Fruit fly (Drosophila melanogaster) whole organism, prepupa: ENCODE data around the gene CG14280.

Experiments
- Blimp-1 ChIP-seq: fragments of 200-800 bp; sonication (Bioruptor generic); optimal IDR thresholded peaks from 3 replicates; lab custom pipeline; 2017; ENCODE audit warnings: missing biosample characterization, missing genetic modification characterization, mild to moderate bottlenecking, moderate library complexity, missing genetic modification reagents
- CG10631 ChIP-seq: fragments of 200-800 bp; sonication (Bioruptor generic); optimal IDR thresholded peaks from 2 replicates; lab custom pipeline; 2016; ENCODE audit warnings: missing biosample characterization, missing genetic modification characterization
- CG10669 ChIP-seq: fragments of 200-800 bp; sonication (Bioruptor generic); optimal IDR thresholded peaks from 3 replicates; lab custom pipeline; 2018; ENCODE audit warnings: missing biosample characterization, mild to moderate bottlenecking, missing genetic modification characterization, moderate library complexity
- CG15336 ChIP-seq: fragments of 200-800 bp; sonication (Bioruptor generic); IDR thresholded peaks from 2 replicates; pipeline ENCODE4 v1.3.6; 2022; ENCODE audit warnings: missing biosample characterization, missing genetic modification characterization
- CG1621 ChIP-seq: fragments of 200-800 bp; sonication (Bioruptor generic); optimal IDR thresholded peaks from 3 replicates; lab custom pipeline; 2018; ENCODE audit warnings: missing biosample characterization, mild to moderate bottlenecking, missing genetic modification characterization
- CG3032 ChIP-seq: fragments of 200-800 bp; optimal IDR thresholded peaks from 2 replicates; lab custom pipeline; 2019; ENCODE audit warnings: missing biosample characterization, mild to moderate bottlenecking, missing genetic modification characterization, moderate library complexity
- CG31627 ChIP-seq: fragments of 200-800 bp; sonication (Bioruptor generic); optimal IDR thresholded peaks from 3 replicates; lab custom pipeline; 2016; ENCODE audit warnings: missing biosample characterization, missing genetic modification characterization
- CG34406 ChIP-seq: fragments of 200-800 bp; sonication (Bioruptor generic); optimal IDR thresholded peaks from 3 replicates; lab custom pipeline; 2016; ENCODE audit warnings: missing biosample characterization, missing genetic modification characterization
- CG3919 ChIP-seq: fragments of 200-800 bp; sonication (Bioruptor generic); optimal IDR thresholded peaks from 3 replicates; lab custom pipeline; 2016; ENCODE audit warnings: missing biosample characterization, missing genetic modification characterization
- CG4318 ChIP-seq: fragments of 200-800 bp; sonication (Bioruptor generic); optimal IDR thresholded peaks from 3 replicates; lab custom pipeline; 2017; ENCODE audit warnings: missing biosample characterization, mild to moderate bottlenecking, missing genetic modification characterization
- CG6163 ChIP-seq: fragments of 200-800 bp; sonication (Bioruptor generic); IDR thresholded peaks from 3 replicates; pipeline ENCODE4 v1.3.6; 2022; ENCODE audit warnings: missing biosample characterization, missing genetic modification characterization
- CG6276 ChIP-seq: fragments of 200-800 bp; sonication (Bioruptor generic); optimal IDR thresholded peaks from 2 replicates; lab custom pipeline; 2017; ENCODE audit warnings: missing biosample characterization, mild to moderate bottlenecking, missing genetic modification characterization
- CG6792 ChIP-seq: fragments of 200-800 bp; sonication (Bioruptor generic); optimal IDR thresholded peaks from 3 replicates; lab custom pipeline; 2016; ENCODE audit warnings: missing biosample characterization, missing genetic modification characterization
- CG6808 ChIP-seq: fragments of 200-800 bp; sonication (Bioruptor generic); optimal IDR thresholded peaks from 3 replicates; lab custom pipeline; 2017; ENCODE audit warnings: missing biosample characterization, missing genetic modification characterization, mild to moderate bottlenecking, moderate library complexity, missing genetic modification reagents
- CG6854 ChIP-seq: fragments of 200-800 bp; sonication (Bioruptor generic); optimal IDR thresholded peaks from 2 replicates; lab custom pipeline; 2017; ENCODE audit warnings: missing biosample characterization, mild to moderate bottlenecking, missing genetic modification characterization
- CG7368 ChIP-seq: fragments of 200-800 bp; sonication (Bioruptor generic); optimal IDR thresholded peaks from 3 replicates; lab custom pipeline; 2016; ENCODE audit warnings: missing biosample characterization, missing genetic modification characterization
- CG8119 ChIP-seq: fragments of 200-800 bp; sonication (Bioruptor generic); IDR thresholded peaks from 3 replicates; pipeline ENCODE4 v1.3.6; 2022; ENCODE audit warnings: missing biosample characterization, missing genetic modification characterization
- CG8632 ChIP-seq: fragments of 200-800 bp; sonication (Bioruptor generic); optimal IDR thresholded peaks from 3 replicates; lab custom pipeline; 2016; ENCODE audit warnings: missing biosample characterization, missing genetic modification characterization
- Eip75B ChIP-seq: fragments of 200-800 bp; sonication (Bioruptor generic); optimal IDR thresholded peaks from 3 replicates; lab custom pipeline; 2016; ENCODE audit warnings: missing biosample characterization, missing genetic modification characterization
- Eip78C ChIP-seq: fragments of 200-800 bp; sonication (Bioruptor generic); peaks from one replicate; lab custom pipeline; 2016; ENCODE audit warnings: missing biosample characterization, missing genetic modification characterization
- Ets21C ChIP-seq: fragments of 200-800 bp; sonication (Bioruptor generic); optimal IDR thresholded peaks from 3 replicates; lab custom pipeline; 2016; ENCODE audit warnings: missing biosample characterization, missing genetic modification characterization
- Ets96B ChIP-seq: fragments of 200-800 bp; optimal IDR thresholded peaks from 2 replicates; lab custom pipeline; 2019; ENCODE audit warnings: missing biosample characterization, mild to moderate bottlenecking, missing genetic modification characterization, moderate library complexity
- Gug ChIP-seq: fragments of 200-800 bp; sonication (Bioruptor generic); IDR thresholded peaks from 2 replicates; pipeline ENCODE4 v1.3.6; 2022; ENCODE audit warnings: missing biosample characterization, missing genetic modification characterization
- Hr39 ChIP-seq: fragments of 200-800 bp; sonication (Bioruptor generic); optimal IDR thresholded peaks from 2 replicates; lab custom pipeline; 2016; ENCODE audit warnings: missing biosample characterization, missing genetic modification characterization
- Met ChIP-seq: fragments of 200-800 bp; sonication (Bioruptor generic); optimal IDR thresholded peaks from 3 replicates; lab custom pipeline; 2016; ENCODE audit warnings: missing biosample characterization, missing genetic modification characterization
- OdsH ChIP-seq: fragments of 200-800 bp; sonication (Bioruptor generic); optimal IDR thresholded peaks from 3 replicates; lab custom pipeline; 2016; ENCODE audit warnings: missing biosample characterization, missing genetic modification characterization
- Smox ChIP-seq: fragments of 200-800 bp; sonication (Bioruptor generic); optimal IDR thresholded peaks from 3 replicates; lab custom pipeline; 2016; ENCODE audit warnings: missing biosample characterization, missing genetic modification characterization
- Sox102F ChIP-seq: fragments of 200-800 bp; sonication (Bioruptor generic); optimal IDR thresholded peaks from 2 replicates; lab custom pipeline; 2016; ENCODE audit warnings: missing biosample characterization, mild to moderate bottlenecking, missing genetic modification characterization
- Sox14 ChIP-seq: fragments of 200-800 bp; sonication (Bioruptor generic); optimal IDR thresholded peaks from 3 replicates; lab custom pipeline; 2016; ENCODE audit warnings: missing biosample characterization, missing genetic modification characterization
- achi ChIP-seq: fragments of 200-800 bp; sonication (Bioruptor generic); optimal IDR thresholded peaks from 3 replicates; lab custom pipeline; 2016; ENCODE audit warnings: missing biosample characterization, missing genetic modification characterization
- acj6 ChIP-seq: fragments of 200-800 bp; sonication (Bioruptor generic); optimal IDR thresholded peaks from 3 replicates; lab custom pipeline; 2016; ENCODE audit warnings: missing biosample characterization, missing genetic modification characterization
- cyc ChIP-seq: fragments of 200-800 bp; sonication (Bioruptor generic); optimal IDR thresholded peaks from 3 replicates; lab custom pipeline; 2016; ENCODE audit warnings: missing biosample characterization, missing genetic modification characterization
- dsx ChIP-seq: fragments of 200-800 bp; optimal IDR thresholded peaks from 3 replicates; lab custom pipeline; 2019; ENCODE audit warnings: missing biosample characterization, mild to moderate bottlenecking, missing genetic modification characterization, moderate library complexity; ENCODE audit not compliant: poor library complexity, severe bottlenecking
- eg ChIP-seq: fragments of 200-800 bp; sonication (Bioruptor generic); IDR thresholded peaks from 3 replicates; pipeline ENCODE4 v1.3.6; 2022; ENCODE audit warnings: missing biosample characterization, missing genetic modification characterization
- esn ChIP-seq: fragments of 200-800 bp; sonication (Bioruptor generic); optimal IDR thresholded peaks from 2 replicates; lab custom pipeline; 2016; ENCODE audit warnings: missing biosample characterization, mild to moderate bottlenecking, missing genetic modification characterization, moderate library complexity
- fd59A ChIP-seq: fragments of 200-800 bp; sonication (Bioruptor generic); optimal IDR thresholded peaks from 2 replicates; lab custom pipeline; 2017; ENCODE audit warnings: missing biosample characterization, mild to moderate bottlenecking, missing genetic modification characterization, missing genetic modification reagents
- fd85E ChIP-seq: fragments of 200-800 bp; sonication (Bioruptor generic); optimal IDR thresholded peaks from 3 replicates; lab custom pipeline; 2016; ENCODE audit warnings: missing biosample characterization, missing genetic modification characterization
- fkh ChIP-seq: fragments of 200-800 bp; sonication (Bioruptor generic); optimal IDR thresholded peaks from 3 replicates; lab custom pipeline; 2017; ENCODE audit warnings: missing biosample characterization, mild to moderate bottlenecking, missing genetic modification characterization, moderate library complexity
- lz ChIP-seq: fragments of 200-800 bp; sonication (Bioruptor generic); optimal IDR thresholded peaks from 3 replicates; lab custom pipeline; 2016; ENCODE audit warnings: missing biosample characterization, missing genetic modification characterization
- pdm3 ChIP-seq: fragments of 200-800 bp; sonication (Bioruptor generic); optimal IDR thresholded peaks from 3 replicates; lab custom pipeline; 2016; ENCODE audit warnings: missing biosample characterization, missing genetic modification characterization
- salr ChIP-seq, 2 experiments: fragments of 200-800 bp; sonication (Bioruptor generic); optimal IDR thresholded peaks; 3 replicates each; lab custom pipeline; 2016 to 2018; ENCODE audit warnings: missing biosample characterization in 2 of 2, missing genetic modification characterization in 2 of 2, mild to moderate bottlenecking in 1 of 2
- spab ChIP-seq: fragments of 200-800 bp; sonication (Bioruptor generic); optimal IDR thresholded peaks from 2 replicates; lab custom pipeline; 2017; ENCODE audit warnings: missing biosample characterization, mild to moderate bottlenecking, missing genetic modification characterization, missing genetic modification reagents
- ss ChIP-seq, 2 experiments: fragments of 200-800 bp; sonication (Bioruptor generic); optimal IDR thresholded peaks; 2 replicates in 1 of 2; 3 replicates in 1 of 2; lab custom pipeline; 2017 to 2018; ENCODE audit warnings: mild to moderate bottlenecking in 2 of 2, missing biosample characterization in 2 of 2, missing genetic modification characterization in 2 of 2, moderate library complexity in 1 of 2
- svp ChIP-seq: fragments of 200-800 bp; sonication (Bioruptor generic); peaks from one replicate; lab custom pipeline; 2016; ENCODE audit warnings: missing biosample characterization, missing genetic modification characterization
- topi ChIP-seq: fragments of 200-800 bp; sonication (Bioruptor generic); optimal IDR thresholded peaks from 3 replicates; lab custom pipeline; 2016; ENCODE audit warnings: missing biosample characterization, missing genetic modification characterization
- vri ChIP-seq: fragments of 200-800 bp; sonication (Bioruptor generic); optimal IDR thresholded peaks from 3 replicates; lab custom pipeline; 2016; ENCODE audit warnings: missing biosample characterization, mild to moderate bottlenecking, missing genetic modification characterization

CG14280 gene

DNA sequence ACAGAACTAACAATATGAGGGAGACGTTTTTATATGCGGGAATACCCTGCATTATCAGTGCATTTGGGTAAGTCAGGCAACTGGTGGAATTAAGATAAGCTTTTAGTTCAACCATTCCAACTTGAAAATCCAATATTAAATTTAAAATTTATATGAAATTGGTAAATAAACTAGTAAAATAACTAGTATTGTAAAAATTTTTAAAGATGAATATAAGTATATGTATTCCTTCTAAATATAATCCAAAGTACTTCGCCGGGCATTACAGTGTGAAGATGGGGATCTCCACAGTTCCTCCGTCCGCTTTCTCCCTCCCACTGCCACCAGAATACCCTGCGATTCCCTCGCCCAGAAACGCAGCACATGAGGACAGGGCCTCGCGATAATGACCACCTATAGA, 26.3 kb downstream of the CG14280 start (continued):
- no peak for TF ChIP-seq CG7368 (GFP tag; lab: Kevin White, UChicago)
- no peak for TF ChIP-seq CG6163
- no peak for TF ChIP-seq Eip75B
- no peak for TF ChIP-seq pdm3 (GFP tag; lab: Kevin White, UChicago)
- no peak for TF ChIP-seq Eip78C (GFP tag; lab: Kevin White, UChicago)
- peak; percentile 57 for TF ChIP-seq Ets96B (tag; lab: Kevin White, UChicago)
- TF ChIP-seq Smox, result no peak
- no peak for TF ChIP-seq CG6808 (GFP tag; lab: Kevin White, UChicago)
- TF ChIP-seq Sox14, result no peak
- no peak for TF ChIP-seq eg (GFP tag; lab: Robert Waterston, UW)
- peak; percentile 19 for TF ChIP-seq OdsH (GFP tag; lab: Kevin White, UChicago)

DNA sequence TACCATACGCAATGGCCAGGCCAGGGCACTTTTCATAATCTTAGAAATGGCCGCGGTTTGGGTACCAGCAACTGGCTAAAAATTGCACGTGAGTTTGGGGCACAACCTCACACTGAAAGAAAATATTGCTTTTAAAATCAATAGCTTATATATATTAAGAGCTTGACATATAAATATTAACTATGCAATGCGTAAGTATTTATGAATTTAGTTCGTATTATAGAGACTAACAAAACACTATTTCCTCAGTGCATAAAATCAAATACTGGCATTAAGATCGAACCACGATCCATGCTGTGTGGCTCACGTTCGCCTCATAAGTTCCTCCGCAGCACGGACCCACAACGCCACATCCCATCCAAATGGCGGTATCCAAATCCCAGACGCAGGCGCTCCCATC, 26.9 kb downstream of the CG14280 start:
- TF ChIP-seq Met (GFP tag; lab: Kevin White, UChicago) (peak; percentile 73), topi (peak; percentile 65), CG31627 (GFP tag; lab: Kevin White, UChicago) (peak; percentile 53), vri (GFP tag; lab: Kevin White, UChicago) (peak; percentile 26), CG10631 (GFP tag; lab: Kevin White, UChicago) (peak; percentile 54), fkh (GFP tag; lab: Kevin White, UChicago) (no peak), Sox102F (peak; percentile 46), CG6854 (no peak), achi (peak; percentile 24), CG8632 (GFP tag; lab: Kevin White, UChicago) (no peak), CG6163 (peak; percentile 78), esn (GFP tag; lab: Kevin White, UChicago) (peak; percentile 74), CG4318 (GFP tag; lab: Kevin White, UChicago) (no peak), salr (GFP tag; optimal IDR thresholded peaks at IDR 0.05; lab: Kevin White, UChicago) (no peak), Hr39 (GFP tag; lab: Kevin White, UChicago) (peak; percentile 43), ss (GFP tag; optimal IDR thresholded peaks at IDR 0.05; lab: Kevin White, UChicago) (peak in 1 of 2 experiments; percentile 45), CG3919 (GFP tag; lab: Kevin White, UChicago) (peak; percentile 34), lz (GFP tag; lab: Kevin White, UChicago) (peak; percentile 58), CG15336 (GFP tag; lab: Robert Waterston, UW) (no peak), CG3032 (tag; lab: Kevin White, UChicago) (peak; percentile 27), dsx (GFP tag; lab: Kevin White, UChicago) (peak; percentile 53), spab (GFP tag; lab: Kevin White, UChicago) (peak; percentile 54), Ets96B (tag; lab: Kevin White, UChicago) (peak; percentile 72), acj6 (peak; percentile 52), Blimp-1 (peak; percentile 16), CG6276 (no peak), Eip75B (peak; percentile 31), Gug (peak; percentile 39), Smox (peak; percentile 54), Sox14 (peak; percentile 43), CG1621 (tag; lab: Kevin White, UChicago) (peak; percentile 10), fd59A (GFP tag; lab: Kevin White, UChicago) (peak; percentile 25), CG8119 (GFP tag; lab: Robert Waterston, UW) (peak; percentile 49; the same call in 2 of the 3 replicates), svp (peak; percentile 93), cyc (GFP tag; lab: Kevin White, UChicago) (peak; percentile 55), Ets21C (GFP tag; lab: Kevin White, UChicago) (peak; percentile 27), CG6792 (peak; percentile 43), OdsH (GFP tag; lab: Kevin White, UChicago) (peak; percentile 31), fd85E (GFP tag; lab: Kevin White, UChicago) (no peak), CG10669 (GFP tag; lab: Kevin White, UChicago) (peak; percentile 25), Eip78C (GFP tag; lab: Kevin White, UChicago) (peak; percentile 92), CG6808 (GFP tag; lab: Kevin White, UChicago) (peak; percentile 16), CG34406 (GFP tag; lab: Kevin White, UChicago) (no peak), pdm3 (GFP tag; lab: Kevin White, UChicago) (peak; percentile 14)
- TF ChIP-seq, all 60 proteins: peak for 35
